Worm (Caenorhabditis elegans) whole organism, L1 larva: ENCODE measurements around the gene Y54G11A.3.

ENCODE experiments used
- ama-1 ChIP-seq: fragments of 150-350 bp; optimal IDR thresholded peaks from 2 replicates; lab custom pipeline; 2014
- ceh-88 ChIP-seq: fragments of 200-800 bp; sonication (Bioruptor generic); IDR thresholded peaks from 2 replicates; pipeline ENCODE4 v1.3.6; 2022; ENCODE audit warnings: missing genetic modification characterization, missing compliant biosample characterization
- ets-5 ChIP-seq: fragments of 200-800 bp; sonication (Bioruptor generic); IDR thresholded peaks from 2 replicates; pipeline ENCODE4 v1.3.6; 2022; ENCODE audit warnings: missing genetic modification characterization, missing compliant biosample characterization
- jun-1 ChIP-seq: fragments of 150-350 bp; optimal IDR thresholded peaks from 2 replicates; lab custom pipeline; 2014; ENCODE audit warnings: missing biosample characterization, missing genetic modification reagents, missing genetic modification characterization
- lin-13 ChIP-seq: fragments of 150-350 bp; optimal IDR thresholded peaks from 2 replicates; lab custom pipeline; 2014; ENCODE audit warnings: missing biosample characterization, missing genetic modification reagents, missing genetic modification characterization
- pqm-1 ChIP-seq: sonication (generic microtip); optimal IDR thresholded peaks from 3 replicates; lab custom pipeline; 2017; ENCODE audit warnings: missing biosample characterization, missing genetic modification characterization
- skn-1 ChIP-seq: fragments of 150-350 bp; optimal IDR thresholded peaks from 2 replicates; lab custom pipeline; 2014; ENCODE audit warnings: missing biosample characterization, missing genetic modification characterization
- snu-23 ChIP-seq: sonication (generic microtip); optimal IDR thresholded peaks from 2 replicates; lab custom pipeline; 2016; ENCODE audit warnings: missing genetic modification characterization, missing compliant biosample characterization
- swsn-7 ChIP-seq: sonication (generic microtip); optimal IDR thresholded peaks from 2 replicates; lab custom pipeline; 2016; ENCODE audit warnings: missing genetic modification characterization, missing compliant biosample characterization
- xbp-1 ChIP-seq: sonication (generic microtip); optimal IDR thresholded peaks from 2 replicates; lab custom pipeline; 2016; ENCODE audit warnings: missing genetic modification characterization, missing compliant biosample characterization
- ztf-11 ChIP-seq, 2 experiments: sonication (generic microtip); optimal IDR thresholded peaks; 2 replicates each; lab custom pipeline; 2016 to 2017; ENCODE audit warnings: missing genetic modification characterization in 2 of 2, missing biosample characterization in 1 of 2, missing compliant biosample characterization in 1 of 2
- ztf-4 ChIP-seq: fragments of 150-350 bp; optimal IDR thresholded peaks from 2 replicates; lab custom pipeline; 2014; ENCODE audit warnings: missing biosample characterization, missing genetic modification characterization

- TF ChIP-seq snu-23, result no peak
- no peak for TF ChIP-seq pqm-1 (tag; lab: Kevin White, UChicago)
- TF ChIP-seq ets-5 (GFP tag; lab: Robert Waterston, UW), result no peak
- TF ChIP-seq skn-1, result peak; percentile 89
- TF ChIP-seq lin-13 (GFP tag; lab: Kevin White, UChicago), result no peak
- TF ChIP-seq ceh-88, result no peak
- no peak for TF ChIP-seq xbp-1
- no peak for TF ChIP-seq ztf-11 (tag; optimal IDR thresholded peaks at IDR 0.05; lab: Kevin White, UChicago)
- no peak for TF ChIP-seq ztf-4 (tag; lab: Kevin White, UChicago)
- no peak for TF ChIP-seq jun-1
- no peak for TF ChIP-seq swsn-7 (tag; lab: Kevin White, UChicago)
- no peak for TF ChIP-seq ama-1 (lab: Kevin White, UChicago)
These were observed 14.4 kb downstream of the Y54G11A.3 start for ce11 chrII:14290846-14291245.
